Worm (Caenorhabditis elegans) whole organism, L2 larva: ENCODE measurements around the gene T01H10.11.

Source experiments
- C34F6.9 ChIP-seq: fragments of 150-350 bp; optimal IDR thresholded peaks from 2 replicates; lab custom pipeline; 2014; ENCODE audit warnings: missing biosample characterization, missing genetic modification characterization
- aly-2 ChIP-seq: fragments of 150-350 bp; optimal IDR thresholded peaks from 2 replicates; lab custom pipeline; 2014; ENCODE audit warnings: missing biosample characterization, missing genetic modification characterization
- ama-1 ChIP-seq: fragments of 150-350 bp; optimal IDR thresholded peaks from 2 replicates; lab custom pipeline; 2018; ENCODE audit warnings: inconsistent platforms
- fos-1 ChIP-seq: fragments of 150-350 bp; optimal IDR thresholded peaks from 2 replicates; lab custom pipeline; 2014; ENCODE audit warnings: missing biosample characterization, missing genetic modification characterization
- nhr-25 ChIP-seq: fragments of 150-350 bp; sonication (generic microtip); optimal IDR thresholded peaks from 3 replicates; lab custom pipeline; 2014; ENCODE audit warnings: missing biosample characterization, missing genetic modification characterization
- nhr-77 ChIP-seq: fragments of 150-350 bp; optimal IDR thresholded peaks from 2 replicates; lab custom pipeline; 2014; ENCODE audit warnings: missing biosample characterization, missing genetic modification characterization
- snpc-4 ChIP-seq: fragments of 150-350 bp; optimal IDR thresholded peaks from 2 replicates; lab custom pipeline; 2014; ENCODE audit warnings: missing biosample characterization, missing genetic modification characterization
- unc-39 ChIP-seq: fragments of 150-350 bp; optimal IDR thresholded peaks from 2 replicates; lab custom pipeline; 2014; ENCODE audit warnings: missing biosample characterization, missing genetic modification characterization
- unc-62 ChIP-seq: fragments of 150-350 bp; optimal IDR thresholded peaks from 2 replicates; lab custom pipeline; 2014; ENCODE audit warnings: missing biosample characterization, missing genetic modification reagents, missing genetic modification characterization
- ztf-11 ChIP-seq: sonication (generic microtip); optimal IDR thresholded peaks from 2 replicates; lab custom pipeline; 2017; ENCODE audit warnings: missing biosample characterization, missing genetic modification characterization
- ztf-4 ChIP-seq: fragments of 150-350 bp; optimal IDR thresholded peaks from 2 replicates; lab custom pipeline; 2014; ENCODE audit warnings: missing biosample characterization, missing genetic modification characterization

ce11 chrX:12145919-12146318 is 22.7 kb downstream of the T01H10.11 start:
- TF ChIP-seq fos-1 (tag; lab: Kevin White, UChicago) = peak; percentile 7
- no peak for TF ChIP-seq nhr-77 (tag; lab: Kevin White, UChicago)
- no peak for TF ChIP-seq ztf-4 (tag; lab: Kevin White, UChicago)
- no peak for TF ChIP-seq snpc-4 (tag; lab: Kevin White, UChicago)
- no peak for TF ChIP-seq C34F6.9 (tag; lab: Kevin White, UChicago)
- no peak for TF ChIP-seq nhr-25 (tag; lab: Kevin White, UChicago)
- TF ChIP-seq ztf-11 (tag; lab: Kevin White, UChicago) = no peak
- TF ChIP-seq unc-62 (GFP tag; lab: Kevin White, UChicago) = no peak
- no peak for TF ChIP-seq aly-2 (tag; lab: Kevin White, UChicago)
- no peak for TF ChIP-seq unc-39 (tag; lab: Kevin White, UChicago)
- no peak for TF ChIP-seq ama-1 (lab: Kevin White, UChicago)
